Worm (Caenorhabditis elegans) whole organism, midembryonic: ENCODE measurements around the gene chil-16.

Experiments
- T22C8.4 ChIP-seq: fragments of 200-800 bp; sonication (Bioruptor generic); IDR thresholded peaks from 2 replicates; pipeline ENCODE4 v1.3.6; 2022; ENCODE audit warnings: missing genetic modification characterization, missing compliant biosample characterization
- cog-1 ChIP-seq: sonication (generic microtip); optimal IDR thresholded peaks from 2 replicates; lab custom pipeline; 2016; ENCODE audit warnings: missing genetic modification characterization, missing compliant biosample characterization
- flt-1 ChIP-seq: fragments of 200-800 bp; sonication (Bioruptor generic); IDR thresholded peaks from 2 replicates; pipeline ENCODE4 v1.3.6; 2022; ENCODE audit warnings: missing genetic modification characterization, missing compliant biosample characterization
- klf-2 ChIP-seq: fragments of 200-800 bp; sonication (Bioruptor generic); conservative IDR thresholded peaks from 2 replicates; pipeline ENCODE4 v1.3.6; 2022; ENCODE audit warnings: missing genetic modification reagents, missing genetic modification characterization, missing compliant biosample characterization
- med-1 ChIP-seq: sonication (generic microtip); optimal IDR thresholded peaks from 2 replicates; lab custom pipeline; 2017; ENCODE audit warnings: missing genetic modification characterization, mild to moderate bottlenecking, missing compliant biosample characterization, antibody characterized with exemption, missing genetic modification reagents; ENCODE audit not compliant: insufficient read depth
- ref-1 ChIP-seq: fragments of 200-800 bp; sonication (Bioruptor generic); conservative IDR thresholded peaks from 2 replicates; pipeline ENCODE4 v1.3.6; 2022; ENCODE audit warnings: missing genetic modification reagents, missing genetic modification characterization, missing compliant biosample characterization
- tab-1 ChIP-seq: fragments of 200-800 bp; sonication (Bioruptor generic); IDR thresholded peaks from 2 replicates; pipeline ENCODE4 v1.3.6; 2022; ENCODE audit warnings: missing genetic modification characterization, missing compliant biosample characterization
- ztf-23 ChIP-seq: fragments of 200-800 bp; sonication (Bioruptor generic); IDR thresholded peaks from 2 replicates; pipeline ENCODE4 v1.3.6; 2022; ENCODE audit warnings: missing genetic modification reagents, missing genetic modification characterization, missing compliant biosample characterization
- ztf-29 ChIP-seq: fragments of 200-800 bp; sonication (Bioruptor generic); IDR thresholded peaks from 2 replicates; pipeline ENCODE4 v1.3.6; 2022; ENCODE audit warnings: missing genetic modification reagents, missing genetic modification characterization, missing compliant biosample characterization

chil-16 gene

ce11 chrII:9399746-9400145, 42.0 kb downstream of the chil-16 start, which contains the start of gene Y51B9A.7:
TSS of gene Y51B9A.7 (plus strand) at chrII:9400046.
- TF ChIP-seq ztf-23 (GFP tag; lab: Robert Waterston, UW) = no peak
- TF ChIP-seq ztf-29 = no peak
- TF ChIP-seq ref-1 (GFP tag; lab: Robert Waterston, UW) = no peak
- TF ChIP-seq cog-1 = no peak
- TF ChIP-seq T22C8.4 = no peak

- TF ChIP-seq ztf-29 (no peak), T22C8.4 (no peak), ref-1 (GFP tag; lab: Robert Waterston, UW) (no peak), tab-1 (GFP tag; lab: Robert Waterston, UW) (no peak), klf-2 (GFP tag; lab: Robert Waterston, UW) (no peak), med-1 (GFP tag; lab: Kevin White, UChicago) (no peak), flt-1 (no peak)
These were observed 43.3 kb downstream of the chil-16 start, which contains the start of the genes Y51B9A.14 and Y51B9A.8 for ce11 chrII:9398370-9398901. TSS of gene Y51B9A.14 (minus strand) at chrII:9398470. TSS of gene Y51B9A.8 (plus strand) at chrII:9398851.

DNA sequence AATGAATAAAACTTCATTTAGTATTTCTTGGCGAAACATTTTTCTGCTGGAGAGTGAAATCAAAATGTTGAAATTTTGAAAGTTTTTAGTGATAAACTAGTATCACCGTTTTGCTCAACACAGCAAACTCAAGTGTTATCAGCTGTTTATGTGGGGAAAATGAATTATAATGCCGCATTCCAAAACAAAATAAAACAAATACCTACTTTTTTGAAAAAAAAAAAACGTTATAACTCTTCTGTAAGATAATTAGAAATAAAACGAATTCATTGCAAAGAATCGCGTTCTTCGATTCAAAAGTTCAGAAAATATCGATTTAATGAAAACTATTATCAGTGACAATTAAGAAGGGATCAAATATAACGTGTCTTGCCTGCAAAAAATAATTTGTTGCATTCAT, 44.2 kb downstream of the chil-16 start, which contains the start of gene Y51B9A.9:
Gene Y51B9A.9 (minus strand): TSS at position 101 of the 400 bp plus-strand sequence.
- TF ChIP-seq klf-2 (GFP tag; lab: Robert Waterston, UW) (no peak), med-1 (GFP tag; lab: Kevin White, UChicago) (no peak), tab-1 (GFP tag; lab: Robert Waterston, UW) (no peak), cog-1 (no peak), ref-1 (GFP tag; lab: Robert Waterston, UW) (no peak), T22C8.4 (no peak), ztf-23 (GFP tag; lab: Robert Waterston, UW) (no peak), flt-1 (no peak), ztf-29 (no peak)

ce11 chrII:9392724-9393123, 49.0 kb downstream of the chil-16 start, which contains the start of gene lido-17:
TSS of gene lido-17 (minus strand) at chrII:9392824.
- TF ChIP-seq flt-1 = no peak
- TF ChIP-seq ztf-23 (GFP tag; lab: Robert Waterston, UW) = no peak
- TF ChIP-seq T22C8.4 = no peak
- no peak for TF ChIP-seq cog-1
- no peak for TF ChIP-seq med-1 (GFP tag; lab: Kevin White, UChicago)
- TF ChIP-seq ref-1 (GFP tag; lab: Robert Waterston, UW) = no peak
- no peak for TF ChIP-seq ztf-29
- TF ChIP-seq klf-2 (GFP tag; lab: Robert Waterston, UW) = no peak
- TF ChIP-seq tab-1 (GFP tag; lab: Robert Waterston, UW) = no peak
